Fruit fly (Drosophila melanogaster) whole organism, prepupa: ENCODE measurements around the gene Hmgcl.

Experiments
- Blimp-1 ChIP-seq: fragments of 200-800 bp; sonication (Bioruptor generic); optimal IDR thresholded peaks from 3 replicates; lab custom pipeline; 2017; ENCODE audit warnings: missing biosample characterization, missing genetic modification characterization, mild to moderate bottlenecking, moderate library complexity, missing genetic modification reagents
- CG10631 ChIP-seq: fragments of 200-800 bp; sonication (Bioruptor generic); optimal IDR thresholded peaks from 2 replicates; lab custom pipeline; 2016; ENCODE audit warnings: missing biosample characterization, missing genetic modification characterization
- CG11762 ChIP-seq: fragments of 200-800 bp; sonication (Bioruptor generic); optimal IDR thresholded peaks from 3 replicates; lab custom pipeline; 2016; ENCODE audit warnings: missing biosample characterization, missing genetic modification characterization; ENCODE audit not compliant: insufficient read depth
- CG11902 ChIP-seq: fragments of 200-800 bp; sonication (Bioruptor generic); optimal IDR thresholded peaks from 3 replicates; lab custom pipeline; 2016; ENCODE audit warnings: missing biosample characterization, missing genetic modification characterization
- CG15336 ChIP-seq: fragments of 200-800 bp; sonication (Bioruptor generic); IDR thresholded peaks from 2 replicates; pipeline ENCODE4 v1.3.6; 2022; ENCODE audit warnings: missing biosample characterization, missing genetic modification characterization
- CG1621 ChIP-seq: fragments of 200-800 bp; sonication (Bioruptor generic); optimal IDR thresholded peaks from 3 replicates; lab custom pipeline; 2018; ENCODE audit warnings: missing biosample characterization, mild to moderate bottlenecking, missing genetic modification characterization
- CG31627 ChIP-seq: fragments of 200-800 bp; sonication (Bioruptor generic); optimal IDR thresholded peaks from 3 replicates; lab custom pipeline; 2016; ENCODE audit warnings: missing biosample characterization, missing genetic modification characterization
- CG32006 ChIP-seq: fragments of 200-800 bp; sonication (Bioruptor generic); optimal IDR thresholded peaks from 3 replicates; lab custom pipeline; 2017; ENCODE audit warnings: missing biosample characterization, mild to moderate bottlenecking, missing genetic modification characterization
- CG34406 ChIP-seq: fragments of 200-800 bp; sonication (Bioruptor generic); optimal IDR thresholded peaks from 3 replicates; lab custom pipeline; 2016; ENCODE audit warnings: missing biosample characterization, missing genetic modification characterization
- CG3919 ChIP-seq: fragments of 200-800 bp; sonication (Bioruptor generic); optimal IDR thresholded peaks from 3 replicates; lab custom pipeline; 2016; ENCODE audit warnings: missing biosample characterization, missing genetic modification characterization
- CG6163 ChIP-seq: fragments of 200-800 bp; sonication (Bioruptor generic); IDR thresholded peaks from 3 replicates; pipeline ENCODE4 v1.3.6; 2022; ENCODE audit warnings: missing biosample characterization, missing genetic modification characterization
- CG6792 ChIP-seq: fragments of 200-800 bp; sonication (Bioruptor generic); optimal IDR thresholded peaks from 3 replicates; lab custom pipeline; 2016; ENCODE audit warnings: missing biosample characterization, missing genetic modification characterization
- CG6854 ChIP-seq: fragments of 200-800 bp; sonication (Bioruptor generic); optimal IDR thresholded peaks from 2 replicates; lab custom pipeline; 2017; ENCODE audit warnings: missing biosample characterization, mild to moderate bottlenecking, missing genetic modification characterization
- CG8632 ChIP-seq: fragments of 200-800 bp; sonication (Bioruptor generic); optimal IDR thresholded peaks from 3 replicates; lab custom pipeline; 2016; ENCODE audit warnings: missing biosample characterization, missing genetic modification characterization
- CG9139 ChIP-seq: fragments of 200-800 bp; sonication (Bioruptor generic); optimal IDR thresholded peaks from 3 replicates; lab custom pipeline; 2017; ENCODE audit warnings: missing biosample characterization, mild to moderate bottlenecking, missing genetic modification characterization
- Eip75B ChIP-seq: fragments of 200-800 bp; sonication (Bioruptor generic); optimal IDR thresholded peaks from 3 replicates; lab custom pipeline; 2016; ENCODE audit warnings: missing biosample characterization, missing genetic modification characterization
- Eip78C ChIP-seq: fragments of 200-800 bp; sonication (Bioruptor generic); peaks from one replicate; lab custom pipeline; 2016; ENCODE audit warnings: missing biosample characterization, missing genetic modification characterization
- Ets21C ChIP-seq: fragments of 200-800 bp; sonication (Bioruptor generic); optimal IDR thresholded peaks from 3 replicates; lab custom pipeline; 2016; ENCODE audit warnings: missing biosample characterization, missing genetic modification characterization
- Ets96B ChIP-seq: fragments of 200-800 bp; optimal IDR thresholded peaks from 2 replicates; lab custom pipeline; 2019; ENCODE audit warnings: missing biosample characterization, mild to moderate bottlenecking, missing genetic modification characterization, moderate library complexity
- Gug ChIP-seq: fragments of 200-800 bp; sonication (Bioruptor generic); IDR thresholded peaks from 2 replicates; pipeline ENCODE4 v1.3.6; 2022; ENCODE audit warnings: missing biosample characterization, missing genetic modification characterization
- Hr38 ChIP-seq: sonication (Bioruptor generic); optimal IDR thresholded peaks from 2 replicates; lab custom pipeline; 2016; ENCODE audit warnings: missing biosample characterization, missing genetic modification characterization
- Hr39 ChIP-seq: fragments of 200-800 bp; sonication (Bioruptor generic); optimal IDR thresholded peaks from 2 replicates; lab custom pipeline; 2016; ENCODE audit warnings: missing biosample characterization, missing genetic modification characterization
- Hr4 ChIP-seq: fragments of 200-800 bp; sonication (Bioruptor generic); optimal IDR thresholded peaks from 3 replicates; lab custom pipeline; 2016; ENCODE audit warnings: missing biosample characterization, missing genetic modification characterization
- Lpt ChIP-seq: fragments of 200-800 bp; sonication (Bioruptor generic); optimal IDR thresholded peaks from 3 replicates; lab custom pipeline; 2016; ENCODE audit warnings: missing biosample characterization, missing genetic modification characterization
- Met ChIP-seq: fragments of 200-800 bp; sonication (Bioruptor generic); optimal IDR thresholded peaks from 3 replicates; lab custom pipeline; 2016; ENCODE audit warnings: missing biosample characterization, missing genetic modification characterization
- Smox ChIP-seq: fragments of 200-800 bp; sonication (Bioruptor generic); optimal IDR thresholded peaks from 3 replicates; lab custom pipeline; 2016; ENCODE audit warnings: missing biosample characterization, missing genetic modification characterization
- Sox102F ChIP-seq: fragments of 200-800 bp; sonication (Bioruptor generic); optimal IDR thresholded peaks from 2 replicates; lab custom pipeline; 2016; ENCODE audit warnings: missing biosample characterization, mild to moderate bottlenecking, missing genetic modification characterization
- Sox14 ChIP-seq: fragments of 200-800 bp; sonication (Bioruptor generic); optimal IDR thresholded peaks from 3 replicates; lab custom pipeline; 2016; ENCODE audit warnings: missing biosample characterization, missing genetic modification characterization
- Sox15 ChIP-seq: fragments of 200-800 bp; sonication (Bioruptor generic); optimal IDR thresholded peaks from 3 replicates; lab custom pipeline; 2016; ENCODE audit warnings: missing biosample characterization, missing genetic modification characterization
- acj6 ChIP-seq: fragments of 200-800 bp; sonication (Bioruptor generic); optimal IDR thresholded peaks from 3 replicates; lab custom pipeline; 2016; ENCODE audit warnings: missing biosample characterization, missing genetic modification characterization
- cyc ChIP-seq: fragments of 200-800 bp; sonication (Bioruptor generic); optimal IDR thresholded peaks from 3 replicates; lab custom pipeline; 2016; ENCODE audit warnings: missing biosample characterization, missing genetic modification characterization
- dsx ChIP-seq: fragments of 200-800 bp; optimal IDR thresholded peaks from 3 replicates; lab custom pipeline; 2019; ENCODE audit warnings: missing biosample characterization, mild to moderate bottlenecking, missing genetic modification characterization, moderate library complexity; ENCODE audit not compliant: poor library complexity, severe bottlenecking
- eg ChIP-seq: fragments of 200-800 bp; sonication (Bioruptor generic); IDR thresholded peaks from 3 replicates; pipeline ENCODE4 v1.3.6; 2022; ENCODE audit warnings: missing biosample characterization, missing genetic modification characterization
- esn ChIP-seq: fragments of 200-800 bp; sonication (Bioruptor generic); optimal IDR thresholded peaks from 2 replicates; lab custom pipeline; 2016; ENCODE audit warnings: missing biosample characterization, mild to moderate bottlenecking, missing genetic modification characterization, moderate library complexity
- fd59A ChIP-seq: fragments of 200-800 bp; sonication (Bioruptor generic); optimal IDR thresholded peaks from 2 replicates; lab custom pipeline; 2017; ENCODE audit warnings: missing biosample characterization, mild to moderate bottlenecking, missing genetic modification characterization, missing genetic modification reagents
- fd85E ChIP-seq: fragments of 200-800 bp; sonication (Bioruptor generic); optimal IDR thresholded peaks from 3 replicates; lab custom pipeline; 2016; ENCODE audit warnings: missing biosample characterization, missing genetic modification characterization
- fkh ChIP-seq: fragments of 200-800 bp; sonication (Bioruptor generic); optimal IDR thresholded peaks from 3 replicates; lab custom pipeline; 2017; ENCODE audit warnings: missing biosample characterization, mild to moderate bottlenecking, missing genetic modification characterization, moderate library complexity
- lz ChIP-seq: fragments of 200-800 bp; sonication (Bioruptor generic); optimal IDR thresholded peaks from 3 replicates; lab custom pipeline; 2016; ENCODE audit warnings: missing biosample characterization, missing genetic modification characterization
- pdm3 ChIP-seq: fragments of 200-800 bp; sonication (Bioruptor generic); optimal IDR thresholded peaks from 3 replicates; lab custom pipeline; 2016; ENCODE audit warnings: missing biosample characterization, missing genetic modification characterization
- spab ChIP-seq: fragments of 200-800 bp; sonication (Bioruptor generic); optimal IDR thresholded peaks from 2 replicates; lab custom pipeline; 2017; ENCODE audit warnings: missing biosample characterization, mild to moderate bottlenecking, missing genetic modification characterization, missing genetic modification reagents
- ss ChIP-seq, 2 experiments: fragments of 200-800 bp; sonication (Bioruptor generic); optimal IDR thresholded peaks; 2 replicates in 1 of 2; 3 replicates in 1 of 2; lab custom pipeline; 2017 to 2018; ENCODE audit warnings: mild to moderate bottlenecking in 2 of 2, missing biosample characterization in 2 of 2, missing genetic modification characterization in 2 of 2, moderate library complexity in 1 of 2
- svp ChIP-seq: fragments of 200-800 bp; sonication (Bioruptor generic); peaks from one replicate; lab custom pipeline; 2016; ENCODE audit warnings: missing biosample characterization, missing genetic modification characterization
- topi ChIP-seq: fragments of 200-800 bp; sonication (Bioruptor generic); optimal IDR thresholded peaks from 3 replicates; lab custom pipeline; 2016; ENCODE audit warnings: missing biosample characterization, missing genetic modification characterization

The Hmgcl gene

DNA sequence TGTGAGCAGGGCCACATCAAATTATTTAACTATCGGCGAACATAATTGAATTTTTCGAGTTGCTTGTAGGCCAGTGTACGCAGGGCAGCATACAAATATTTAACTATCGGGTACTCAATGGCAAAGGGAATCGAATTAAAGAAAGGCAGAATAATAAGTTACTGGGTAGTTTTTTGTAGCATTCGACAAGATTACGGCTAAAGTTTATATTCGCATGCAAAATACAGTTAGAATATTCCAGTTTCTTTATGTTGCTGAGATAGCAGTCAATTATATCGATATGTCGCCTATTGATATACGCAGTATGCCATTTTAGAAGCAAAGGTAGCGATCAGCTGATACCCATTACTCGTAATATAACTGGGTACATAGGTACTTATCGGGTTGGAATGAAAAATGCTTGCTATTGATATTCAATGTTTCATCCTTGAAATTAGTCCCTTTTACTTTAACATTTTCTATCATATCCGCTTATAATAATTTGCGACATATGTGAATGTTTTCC is 7.9 kb downstream of the Hmgcl start:
- TF ChIP-seq Met (GFP tag; lab: Kevin White, UChicago) (no peak), Eip75B (GFP tag; lab: Kevin White, UChicago) (peak; percentile 37), Eip78C (GFP tag; lab: Kevin White, UChicago) (peak; percentile 86), Ets96B (peak; percentile 44), CG1621 (tag; lab: Kevin White, UChicago) (peak; percentile 30), CG6854 (GFP tag; lab: Kevin White, UChicago) (peak; percentile 42), Hr39 (GFP tag; lab: Kevin White, UChicago) (peak; percentile 37), pdm3 (GFP tag; lab: Kevin White, UChicago) (no peak), CG3919 (GFP tag; lab: Kevin White, UChicago) (peak; percentile 73), Hr4 (no peak), svp (GFP tag; lab: Kevin White, UChicago) (peak; percentile 83), fkh (GFP tag; lab: Kevin White, UChicago) (peak; percentile 94), ss (GFP tag; optimal IDR thresholded peaks at IDR 0.05; lab: Kevin White, UChicago) (peak in 1 of 2 experiments; percentile 49), lz (peak; percentile 63), cyc (GFP tag; lab: Kevin White, UChicago) (peak; percentile 51), CG31627 (peak; percentile 53), Sox14 (GFP tag; lab: Kevin White, UChicago) (peak; percentile 64), CG10631 (GFP tag; lab: Kevin White, UChicago) (peak; percentile 29), dsx (GFP tag; lab: Kevin White, UChicago) (peak; percentile 62), Hr38 (GFP tag; lab: Kevin White, UChicago) (no peak), eg (peak; percentile 56; the same call in 2 of the 3 replicates), CG6163 (GFP tag; lab: Robert Waterston, UW) (peak; percentile 51; the same call in 2 of the 3 replicates), CG32006 (GFP tag; lab: Kevin White, UChicago) (peak; percentile 21), Blimp-1 (GFP tag; lab: Kevin White, UChicago) (no peak), Sox15 (no peak), CG15336 (GFP tag; lab: Robert Waterston, UW) (peak; percentile 24; the same call in 1 of the 2 replicates), CG34406 (peak; percentile 10), CG6792 (GFP tag; lab: Kevin White, UChicago) (peak; percentile 38), topi (GFP tag; lab: Kevin White, UChicago) (peak; percentile 69), Gug (GFP tag; lab: Robert Waterston, UW) (no peak), fd59A (GFP tag; lab: Kevin White, UChicago) (no peak), CG8632 (peak; percentile 35), Ets21C (GFP tag; lab: Kevin White, UChicago) (peak; percentile 38), acj6 (GFP tag; lab: Kevin White, UChicago) (peak; percentile 43), CG11762 (no peak), CG11902 (GFP tag; lab: Kevin White, UChicago) (no peak), Smox (GFP tag; lab: Kevin White, UChicago) (peak; percentile 55), esn (peak; percentile 57), fd85E (no peak), Lpt (GFP tag; lab: Kevin White, UChicago) (no peak), Sox102F (no peak)

DNA sequence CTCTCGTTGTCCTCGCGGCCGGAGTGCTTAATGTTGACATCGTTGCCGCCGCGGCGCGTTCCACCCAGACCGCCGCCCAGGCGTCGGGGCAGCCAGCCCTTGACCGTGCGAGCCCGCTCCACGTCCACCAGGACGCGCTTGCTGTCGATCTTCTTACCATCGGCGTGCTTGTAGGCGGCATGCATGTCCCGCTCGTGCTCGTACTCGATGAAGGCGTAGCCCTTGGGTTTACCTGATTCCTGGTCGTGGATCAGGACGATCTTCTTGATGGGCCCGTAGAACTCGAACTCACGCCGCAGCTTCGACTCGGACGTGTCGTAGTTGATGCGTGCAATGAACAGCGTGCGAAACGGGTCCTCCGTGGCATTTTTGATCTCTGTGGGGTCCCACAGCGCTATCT is 10.6 kb downstream of the Hmgcl start:
- TF ChIP-seq Blimp-1 (GFP tag; lab: Kevin White, UChicago) (no peak), fd85E (no peak), CG32006 (GFP tag; lab: Kevin White, UChicago) (no peak), CG11762 (no peak), pdm3 (GFP tag; lab: Kevin White, UChicago) (no peak), ss (GFP tag; optimal IDR thresholded peaks at IDR 0.05; lab: Kevin White, UChicago) (no peak), Eip75B (GFP tag; lab: Kevin White, UChicago) (no peak), Sox102F (no peak), CG9139 (GFP tag; lab: Kevin White, UChicago) (no peak), spab (GFP tag; lab: Kevin White, UChicago) (no peak), Hr4 (no peak)
